Worm (Caenorhabditis elegans) whole organism, L4/young adult: Measurements from ENCODE around the gene nlp-48.

Experiments
- W03F9.2 ChIP-seq: fragments of 150-350 bp; optimal IDR thresholded peaks from 2 replicates; lab custom pipeline; 2014; ENCODE audit warnings: missing biosample characterization, missing genetic modification characterization
- dao-5 ChIP-seq: sonication (generic microtip); optimal IDR thresholded peaks from 2 replicates; lab custom pipeline; 2016; ENCODE audit warnings: missing genotype, missing genetic modification characterization, moderate library complexity, missing compliant biosample characterization
- him-1 ChIP-seq: sonication (generic microtip); optimal IDR thresholded peaks from 2 replicates; lab custom pipeline; 2016; ENCODE audit warnings: missing genotype, missing genetic modification reagents, missing genetic modification characterization, missing compliant biosample characterization

Gene nlp-48

ce11 chrIII:9390924-9391323 lies 10.0 kb downstream of the nlp-48 start:
- TF ChIP-seq W03F9.2 (tag; lab: Kevin White, UChicago) (no peak), him-1 (tag; lab: Kevin White, UChicago) (no peak)

- no peak for TF ChIP-seq him-1 (tag; lab: Kevin White, UChicago)
- TF ChIP-seq W03F9.2 (tag; lab: Kevin White, UChicago) = no peak
- TF ChIP-seq dao-5 (tag; lab: Kevin White, UChicago) = no peak
Measured at ce11 chrIII:9390007-9390406, 10.9 kb downstream of the nlp-48 start, which contains the start of gene slc-17.2. slc-17.2 (minus strand) TSS chrIII:9390107.

ce11 chrIII:9385543-9385942 lies 15.4 kb downstream of the nlp-48 start, which contains the start of gene C38C10.3:
C38C10.3 (minus strand) TSS chrIII:9385643.
- TF ChIP-seq W03F9.2 (tag; lab: Kevin White, UChicago) (no peak), him-1 (tag; lab: Kevin White, UChicago) (no peak), dao-5 (tag; lab: Kevin White, UChicago) (no peak)

ce11 chrIII:9383496-9383895 lies 17.4 kb downstream of the nlp-48 start, which contains the start of gene tkr-1:
tkr-1 (plus strand) TSS chrIII:9383796.
- no peak for TF ChIP-seq dao-5 (tag; lab: Kevin White, UChicago)
- TF ChIP-seq him-1 (tag; lab: Kevin White, UChicago) = no peak
- no peak for TF ChIP-seq W03F9.2 (tag; lab: Kevin White, UChicago)

- TF ChIP-seq W03F9.2 (tag; lab: Kevin White, UChicago) (no peak), dao-5 (tag; lab: Kevin White, UChicago) (no peak), him-1 (tag; lab: Kevin White, UChicago) (no peak)
Measured at ce11 chrIII:9376701-9377100, 24.2 kb downstream of the nlp-48 start.

ce11 chrIII:9373779-9374178 lies 27.2 kb downstream of the nlp-48 start:
- no peak for TF ChIP-seq him-1 (tag; lab: Kevin White, UChicago)
- no peak for TF ChIP-seq W03F9.2 (tag; lab: Kevin White, UChicago)
- no peak for TF ChIP-seq dao-5 (tag; lab: Kevin White, UChicago)

- TF ChIP-seq dao-5 (tag; lab: Kevin White, UChicago) (no peak), him-1 (tag; lab: Kevin White, UChicago) (no peak), W03F9.2 (tag; lab: Kevin White, UChicago) (no peak)
Measured at ce11 chrIII:9366971-9367370, 34.0 kb downstream of the nlp-48 start, which contains the start of gene crn-6. crn-6 (plus strand) TSS chrIII:9367271.

- TF ChIP-seq W03F9.2 (tag; lab: Kevin White, UChicago) (no peak), him-1 (tag; lab: Kevin White, UChicago) (no peak), dao-5 (tag; lab: Kevin White, UChicago) (no peak)
Measured at ce11 chrIII:9366376-9366775, 34.6 kb downstream of the nlp-48 start.

ce11 chrIII:9361228-9361627 lies 39.7 kb downstream of the nlp-48 start, which contains the start of gene flp-25:
flp-25 (plus strand) TSS chrIII:9361528.
- no peak for TF ChIP-seq him-1 (tag; lab: Kevin White, UChicago)
- no peak for TF ChIP-seq W03F9.2 (tag; lab: Kevin White, UChicago)
- TF ChIP-seq dao-5 (tag; lab: Kevin White, UChicago) = no peak

ce11 chrIII:9359060-9359459 lies 41.9 kb downstream of the nlp-48 start, which contains the start of gene K04H4.5:
K04H4.5 (plus strand) TSS chrIII:9359360.
- TF ChIP-seq him-1 (tag; lab: Kevin White, UChicago) (no peak), W03F9.2 (tag; lab: Kevin White, UChicago) (no peak), dao-5 (tag; lab: Kevin White, UChicago) (no peak)

ce11 chrIII:9355412-9355969 lies 45.4 kb downstream of the nlp-48 start, which contains the start of gene chtb-1:
chtb-1 (minus strand) TSS chrIII:9355462.
- TF ChIP-seq W03F9.2 (tag; lab: Kevin White, UChicago) = no peak
- TF ChIP-seq dao-5 (tag; lab: Kevin White, UChicago) = no peak
- no peak for TF ChIP-seq him-1 (tag; lab: Kevin White, UChicago)

ce11 chrIII:9353814-9354213 lies 47.1 kb downstream of the nlp-48 start:
- TF ChIP-seq W03F9.2 (tag; lab: Kevin White, UChicago) (no peak), him-1 (tag; lab: Kevin White, UChicago) (no peak), dao-5 (tag; lab: Kevin White, UChicago) (no peak)
